Fruit fly (Drosophila melanogaster) whole organism, larva: ENCODE measurements around the gene Spn28F.

Experiments used
- noc ChIP-seq: fragments of 200-800 bp; sonication (Bioruptor generic); optimal IDR thresholded peaks from 3 replicates; lab custom pipeline; 2019; ENCODE audit warnings: missing biosample characterization, mild to moderate bottlenecking, missing genetic modification characterization, moderate library complexity

Gene Spn28F

DNA sequence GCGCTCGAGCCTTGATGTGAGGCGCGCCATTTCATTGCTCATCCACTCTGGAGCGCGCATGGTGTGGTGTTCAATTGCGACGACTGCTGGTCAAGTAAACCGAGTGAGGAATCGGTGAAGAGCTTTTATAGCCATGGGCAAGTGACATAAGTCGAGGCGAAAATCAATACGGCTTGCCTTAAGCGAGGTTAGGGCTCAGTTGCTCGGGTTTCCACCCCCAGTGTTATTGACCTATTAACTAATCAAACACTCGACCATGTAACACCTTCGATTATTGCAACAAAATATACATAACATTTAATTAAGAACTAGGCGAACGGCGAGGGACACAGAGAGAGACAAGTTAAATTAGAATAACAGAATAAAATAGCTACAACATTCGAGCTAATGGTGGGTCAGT lies 50.9 kb downstream of the Spn28F start, which contains the start of gene CG34134:
CG34134 (minus strand) TSS at position 101 of the 400 bp plus-strand sequence.
- no peak for TF ChIP-seq noc (tag; lab: Kevin White, UChicago)
